Worm (Caenorhabditis elegans): ENCODE measurements around the gene pqn-8.

DNA sequence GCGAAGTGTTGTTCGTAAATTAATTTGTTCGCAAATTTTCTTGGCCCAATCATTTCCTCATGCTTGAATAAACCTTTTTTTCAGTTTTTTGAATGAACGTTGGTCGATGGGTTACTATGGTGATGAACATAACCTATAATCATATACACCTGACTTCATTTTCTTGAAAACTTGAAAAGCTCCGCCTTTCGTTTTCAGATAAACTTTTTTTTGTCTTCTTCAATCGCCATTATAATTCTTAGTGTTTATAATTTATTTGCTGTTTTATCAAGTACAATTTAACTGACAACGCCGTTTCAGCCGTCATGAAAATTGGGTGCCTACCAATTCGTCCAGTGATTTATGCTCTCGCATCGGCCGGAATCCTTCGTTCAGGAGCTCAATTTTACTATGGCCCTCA, 39.4 kb upstream of the pqn-8 start, which contains the start of gene M04D8.7:
- no peak for TF ChIP-seq hnd-1 (tag; optimal IDR thresholded peaks at IDR 0.05)
- no peak for TF ChIP-seq ama-1 (optimal IDR thresholded peaks at IDR 0.05)
- no peak for TF ChIP-seq sea-1 (GFP tag; conservative IDR thresholded peaks at IDR 0.05)
- TF ChIP-seq ceh-13 (GFP tag; optimal IDR thresholded peaks at IDR 0.05) = no peak
- no peak for TF ChIP-seq tra-4 (tag; optimal IDR thresholded peaks at IDR 0.05)
- no peak for TF ChIP-seq hmg-4 (GFP tag; optimal IDR thresholded peaks at IDR 0.05)
- TF ChIP-seq F13C5.2 (tag; optimal IDR thresholded peaks at IDR 0.05) = no peak
- TF ChIP-seq ets-7 (tag; optimal IDR thresholded peaks at IDR 0.05) = no peak
- TF ChIP-seq tbx-37 (GFP tag; conservative IDR thresholded peaks at IDR 0.05) = no peak
- no peak for TF ChIP-seq aly-1 (tag; optimal IDR thresholded peaks at IDR 0.05)
- no peak for TF ChIP-seq B0310.2 (tag; optimal IDR thresholded peaks at IDR 0.05)
- TF ChIP-seq hmbx-1 (tag; optimal IDR thresholded peaks at IDR 0.05) = no peak
- no peak for TF ChIP-seq flt-1 (GFP tag; IDR thresholded peaks at IDR 0.05)
- TF ChIP-seq pes-1 (GFP tag; IDR thresholded peaks at IDR 0.05) = no peak
